Worm (Caenorhabditis elegans) whole organism, L1 larva: Measurements from ENCODE around the gene rpl-36.

ENCODE experiments used
- aly-2 ChIP-seq: fragments of 150-350 bp; optimal IDR thresholded peaks from 2 replicates; lab custom pipeline; 2014; ENCODE audit warnings: missing biosample characterization, missing genetic modification characterization
- ceh-90 ChIP-seq: sonication (generic microtip); optimal IDR thresholded peaks from 2 replicates; lab custom pipeline; 2016; ENCODE audit warnings: missing genetic modification characterization, missing compliant biosample characterization
- dpl-1 ChIP-seq, 3 experiments: fragments of 150-350 bp in 2 of 3; sonication (generic microtip) in 1 of 3; optimal IDR thresholded peaks; 2 replicates each; lab custom pipeline; 2014 to 2017; ENCODE audit warnings: missing biosample characterization in 3 of 3, missing genetic modification characterization in 3 of 3, missing genetic modification reagents in 3 of 3
- lin-13 ChIP-seq: fragments of 150-350 bp; optimal IDR thresholded peaks from 2 replicates; lab custom pipeline; 2014; ENCODE audit warnings: missing biosample characterization, missing genetic modification reagents, missing genetic modification characterization
- lsy-2 ChIP-seq, 2 experiments: fragments of 150-350 bp; optimal IDR thresholded peaks; 2 replicates each; lab custom pipeline; 2014; ENCODE audit warnings: missing biosample characterization in 2 of 2, missing genetic modification characterization in 2 of 2
- mdl-1 ChIP-seq, 2 experiments: fragments of 150-350 bp; optimal IDR thresholded peaks; 2 replicates each; lab custom pipeline; 2014 to 2017; ENCODE audit warnings: missing biosample characterization in 2 of 2, missing genetic modification characterization in 2 of 2, inconsistent platforms in 1 of 2
- ztf-11 ChIP-seq, 2 experiments: sonication (generic microtip); optimal IDR thresholded peaks; 2 replicates each; lab custom pipeline; 2016 to 2017; ENCODE audit warnings: missing genetic modification characterization in 2 of 2, missing biosample characterization in 1 of 2, missing compliant biosample characterization in 1 of 2

DNA sequence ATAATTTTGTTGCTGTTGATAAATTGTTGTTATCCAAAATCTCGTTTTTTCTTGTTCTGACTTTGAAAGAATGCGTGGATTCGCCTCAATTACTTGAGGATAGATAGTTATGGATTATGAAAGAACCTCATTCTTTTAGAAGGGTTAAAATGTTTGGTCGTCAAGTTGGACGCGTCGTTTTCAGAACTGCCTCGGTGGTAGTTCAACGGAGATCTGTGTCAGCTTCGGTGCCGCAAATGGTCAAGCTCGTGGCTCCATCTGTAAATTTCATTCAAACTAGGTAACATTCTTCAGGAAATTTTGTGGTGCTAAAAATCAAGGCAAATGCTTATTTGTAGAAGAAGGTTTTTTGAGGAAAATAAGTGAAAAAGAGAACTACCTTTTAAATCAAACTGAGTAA lies 562 bp downstream of the rpl-36 start, which contains the start of gene ndab-2:
- TF ChIP-seq ceh-90 (tag; lab: Kevin White, UChicago) = no peak
- TF ChIP-seq lsy-2 (tag; optimal IDR thresholded peaks at IDR 0.05; lab: Kevin White, UChicago) = peak in 1 of 2 experiments; percentile 28
- no peak for TF ChIP-seq dpl-1 (GFP tag; optimal IDR thresholded peaks at IDR 0.05; lab: Kevin White, UChicago)
- TF ChIP-seq ztf-11 (tag; optimal IDR thresholded peaks at IDR 0.05; lab: Kevin White, UChicago) = no peak
- no peak for TF ChIP-seq mdl-1 (tag; optimal IDR thresholded peaks at IDR 0.05; lab: Kevin White, UChicago)
- TF ChIP-seq lin-13 (GFP tag; lab: Kevin White, UChicago) = no peak
- TF ChIP-seq aly-2 (tag; lab: Kevin White, UChicago) = no peak
